4 fruit fly cellular contexts compared by ENCODE assay signal in genomic region chr3L:9422636-9423419, dm6.
TF ChIP-seq lines count a peak whose summit lies in the region.

Gene aay (plus strand): TSS chr3L:9423253.

TF ChIP-seq in whole organism, adult, 20 proteins besides CTCF, POLR2A, EP300 and RAD21 (continued from another document):
- peak; percentile 99 for TF ChIP-seq CG12768 (GFP tag; optimal IDR thresholded peaks at IDR 0.05; lab: Kevin White, UChicago)
- peak; percentile 99 for TF ChIP-seq CG7101 (tag; optimal IDR thresholded peaks at IDR 0.05; lab: Kevin White, UChicago)

TF ChIP-seq in whole organism, embryonic, 481 proteins besides CTCF, POLR2A, EP300 and RAD21 (continued from another document and continues in another):
- TF ChIP-seq Elba2 (GFP tag; optimal IDR thresholded peaks at IDR 0.05; lab: Kevin White, UChicago) = peak; percentile 93
- peak; percentile 96 for TF ChIP-seq sens-2 (GFP tag; IDR thresholded peaks at IDR 0.05; lab: Robert Waterston, UW)
- TF ChIP-seq schlank (tag; optimal IDR thresholded peaks at IDR 0.05; lab: Kevin White, UChicago) = peak; percentile 93
- TF ChIP-seq CG16813 (GFP tag; IDR thresholded peaks at IDR 0.05; lab: Robert Waterston, UW; ENCODE audit: partially characterized antibody) = no peak
- peak; percentile 99 for TF ChIP-seq CG17359 (tag; optimal IDR thresholded peaks at IDR 0.05; lab: Kevin White, UChicago)
- TF ChIP-seq Poxn (GFP tag; IDR thresholded peaks at IDR 0.05; lab: Robert Waterston, UW) = peak; percentile 90
- peak; percentile 94 for TF ChIP-seq MBD-R2 (GFP tag; IDR thresholded peaks at IDR 0.05; lab: Robert Waterston, UW)
- peak; percentile 92 for TF ChIP-seq ssp (GFP tag; IDR thresholded peaks at IDR 0.05; lab: Robert Waterston, UW)
- TF ChIP-seq bowl (GFP tag; IDR thresholded peaks at IDR 0.05; lab: Robert Waterston, UW) = peak; percentile 96
- TF ChIP-seq zfh2 (GFP tag; optimal IDR thresholded peaks at IDR 0.05; lab: Kevin White, UChicago) = peak; percentile 96
- TF ChIP-seq pum (GFP tag; optimal IDR thresholded peaks at IDR 0.05; lab: Kevin White, UChicago) = peak; percentile 96
- peak; percentile 94 for TF ChIP-seq CG31224 (GFP tag; IDR thresholded peaks at IDR 0.05; lab: Robert Waterston, UW)
- TF ChIP-seq CG18476 (GFP tag; optimal IDR thresholded peaks at IDR 0.05; lab: Kevin White, UChicago) = peak; percentile 99
- peak; percentile 98 for TF ChIP-seq fd102C (GFP tag; optimal IDR thresholded peaks at IDR 0.05; lab: Kevin White, UChicago)
- peak; percentile 96 for TF ChIP-seq jumu (GFP tag; optimal IDR thresholded peaks at IDR 0.05; lab: Kevin White, UChicago)
- TF ChIP-seq CG2889 (GFP tag; IDR thresholded peaks at IDR 0.05; lab: Robert Waterston, UW) = peak; percentile 97
- peak; percentile 97 for TF ChIP-seq tx (GFP tag; optimal IDR thresholded peaks at IDR 0.05; lab: Kevin White, UChicago)
- TF ChIP-seq CG11504 (tag; optimal IDR thresholded peaks at IDR 0.05; lab: Kevin White, UChicago) = peak; percentile 98
- TF ChIP-seq Myb (GFP tag; optimal IDR thresholded peaks at IDR 0.05; lab: Kevin White, UChicago) = peak; percentile 86
- TF ChIP-seq chif (GFP tag; optimal IDR thresholded peaks at IDR 0.05; lab: Kevin White, UChicago) = peak; percentile 97 to 99
- peak; percentile 95 for TF ChIP-seq sima (GFP tag; optimal IDR thresholded peaks at IDR 0.05; lab: Kevin White, UChicago)
- peak; percentile 96 for TF ChIP-seq fu2 (GFP tag; optimal IDR thresholded peaks at IDR 0.05; lab: Kevin White, UChicago)
- peak; percentile 97 for TF ChIP-seq B-H1 (GFP tag; IDR thresholded peaks at IDR 0.05; lab: Robert Waterston, UW)
- TF ChIP-seq NFAT (GFP tag; IDR thresholded peaks at IDR 0.05; lab: Robert Waterston, UW) = peak; percentile 92
- peak; percentile 100 for TF ChIP-seq CG9727 (GFP tag; optimal IDR thresholded peaks at IDR 0.05; lab: Kevin White, UChicago)
- peak; percentile 89 for TF ChIP-seq CG30020 (tag; optimal IDR thresholded peaks at IDR 0.05; lab: Kevin White, UChicago)
- peak; percentile 97 for TF ChIP-seq CG34376 (GFP tag; optimal IDR thresholded peaks at IDR 0.05; lab: Kevin White, UChicago)
- TF ChIP-seq gt (GFP tag; IDR thresholded peaks at IDR 0.05; lab: Robert Waterston, UW) = peak; percentile 96
- peak; percentile 90 for TF ChIP-seq CG43689 (GFP tag; IDR thresholded peaks at IDR 0.05; lab: Robert Waterston, UW)
- TF ChIP-seq phol (tag; optimal IDR thresholded peaks at IDR 0.05; lab: Kevin White, UChicago) = peak; percentile 99
- peak; percentile 97 for TF ChIP-seq H15 (GFP tag; IDR thresholded peaks at IDR 0.05; lab: Robert Waterston, UW)
- TF ChIP-seq sr (GFP tag; IDR thresholded peaks at IDR 0.05; lab: Robert Waterston, UW) = peak; percentile 94
- peak; percentile 99 for TF ChIP-seq dmrt11E (tag; optimal IDR thresholded peaks at IDR 0.05; lab: Kevin White, UChicago)
- peak; percentile 97 for TF ChIP-seq CG6683 (GFP tag; optimal IDR thresholded peaks at IDR 0.05; lab: Kevin White, UChicago)
- peak; percentile 97 for TF ChIP-seq ken (GFP tag; IDR thresholded peaks at IDR 0.05; lab: Robert Waterston, UW)
- no peak for TF ChIP-seq CG6791 (GFP tag; IDR thresholded peaks at IDR 0.05; lab: Robert Waterston, UW; ENCODE audit: partially characterized antibody)
- TF ChIP-seq pfk (GFP tag; optimal IDR thresholded peaks at IDR 0.05; lab: Kevin White, UChicago) = peak; percentile 50
- TF ChIP-seq ci (GFP tag; IDR thresholded peaks at IDR 0.05; lab: Robert Waterston, UW) = peak; percentile 99
- peak; percentile 98 for TF ChIP-seq Dad (GFP tag; optimal IDR thresholded peaks at IDR 0.05; lab: Kevin White, UChicago)
- peak; percentile 51 for TF ChIP-seq CG9797 (GFP tag; optimal IDR thresholded peaks at IDR 0.05; lab: Kevin White, UChicago)
- TF ChIP-seq cato (GFP tag; optimal IDR thresholded peaks at IDR 0.05; lab: Kevin White, UChicago; ENCODE audit: borderline replicate concordance) = peak; percentile 97
- TF ChIP-seq CG31441 (GFP tag; IDR thresholded peaks at IDR 0.05; lab: Robert Waterston, UW) = peak; percentile 99
- peak; percentile 98 for TF ChIP-seq HHEX (GFP tag; optimal IDR thresholded peaks at IDR 0.05; lab: Kevin White, UChicago)

TF ChIP-seq in whole organism, prepupa, 60 proteins besides CTCF, POLR2A, EP300 and RAD21 (continued from another document):
- TF ChIP-seq Ets21C (GFP tag; optimal IDR thresholded peaks at IDR 0.05; lab: Kevin White, UChicago) = peak; percentile 97
- TF ChIP-seq Eip78C (GFP tag; lab: Kevin White, UChicago) = peak; percentile 100
- TF ChIP-seq CG6854 (GFP tag; optimal IDR thresholded peaks at IDR 0.05; lab: Kevin White, UChicago) = peak; percentile 99
- TF ChIP-seq CG15336 (GFP tag; IDR thresholded peaks at IDR 0.05; lab: Robert Waterston, UW) = peak; percentile 99
- peak; percentile 97 for TF ChIP-seq fd85E (GFP tag; optimal IDR thresholded peaks at IDR 0.05; lab: Kevin White, UChicago)
- TF ChIP-seq CG31627 (GFP tag; optimal IDR thresholded peaks at IDR 0.05; lab: Kevin White, UChicago) = peak; percentile 99
- peak; percentile 98 for TF ChIP-seq CG10669 (GFP tag; optimal IDR thresholded peaks at IDR 0.05; lab: Kevin White, UChicago)
- TF ChIP-seq Eip75B (GFP tag; optimal IDR thresholded peaks at IDR 0.05; lab: Kevin White, UChicago) = peak; percentile 99
- TF ChIP-seq Hr39 (GFP tag; optimal IDR thresholded peaks at IDR 0.05; lab: Kevin White, UChicago) = peak; percentile 99
- peak; percentile 99 for TF ChIP-seq Sox14 (GFP tag; optimal IDR thresholded peaks at IDR 0.05; lab: Kevin White, UChicago)
- peak; percentile 98 for TF ChIP-seq CG8319 (GFP tag; optimal IDR thresholded peaks at IDR 0.05; lab: Kevin White, UChicago)
- TF ChIP-seq fkh (GFP tag; optimal IDR thresholded peaks at IDR 0.05; lab: Kevin White, UChicago) = peak; percentile 92
- TF ChIP-seq CG11294 (GFP tag; IDR thresholded peaks at IDR 0.05; lab: Robert Waterston, UW) = peak; percentile 97
- TF ChIP-seq Gug (GFP tag; IDR thresholded peaks at IDR 0.05; lab: Robert Waterston, UW) = peak; percentile 98
- peak; percentile 100 for TF ChIP-seq CG34406 (GFP tag; optimal IDR thresholded peaks at IDR 0.05; lab: Kevin White, UChicago)
- TF ChIP-seq Blimp-1 (GFP tag; optimal IDR thresholded peaks at IDR 0.05; lab: Kevin White, UChicago) = peak; percentile 96
- peak; percentile 99 for TF ChIP-seq Eip93F (GFP tag; optimal IDR thresholded peaks at IDR 0.05; lab: Kevin White, UChicago)
- peak; percentile 99 for TF ChIP-seq pdm3 (GFP tag; optimal IDR thresholded peaks at IDR 0.05; lab: Kevin White, UChicago)
- peak; percentile 99 for TF ChIP-seq Smox (GFP tag; optimal IDR thresholded peaks at IDR 0.05; lab: Kevin White, UChicago)
- TF ChIP-seq CG6792 (GFP tag; optimal IDR thresholded peaks at IDR 0.05; lab: Kevin White, UChicago) = peak; percentile 99
- TF ChIP-seq CG1621 (tag; optimal IDR thresholded peaks at IDR 0.05; lab: Kevin White, UChicago) = peak; percentile 97
- TF ChIP-seq spab (GFP tag; optimal IDR thresholded peaks at IDR 0.05; lab: Kevin White, UChicago) = peak; percentile 95
- peak; percentile 98 for TF ChIP-seq achi (GFP tag; optimal IDR thresholded peaks at IDR 0.05; lab: Kevin White, UChicago)
- peak; percentile 98 for TF ChIP-seq CG11902 (GFP tag; optimal IDR thresholded peaks at IDR 0.05; lab: Kevin White, UChicago)
- TF ChIP-seq eg (GFP tag; IDR thresholded peaks at IDR 0.05; lab: Robert Waterston, UW) = peak; percentile 98
- TF ChIP-seq lz (GFP tag; optimal IDR thresholded peaks at IDR 0.05; lab: Kevin White, UChicago) = peak; percentile 99
- TF ChIP-seq CG4318 (GFP tag; optimal IDR thresholded peaks at IDR 0.05; lab: Kevin White, UChicago) = peak; percentile 94
- TF ChIP-seq CG9139 (GFP tag; optimal IDR thresholded peaks at IDR 0.05; lab: Kevin White, UChicago) = peak; percentile 92
- TF ChIP-seq Sox102F (GFP tag; optimal IDR thresholded peaks at IDR 0.05; lab: Kevin White, UChicago) = peak; percentile 100
- peak; percentile 95 to 98 for TF ChIP-seq ss (GFP tag; optimal IDR thresholded peaks at IDR 0.05; lab: Kevin White, UChicago)
- peak; percentile 99 for TF ChIP-seq Met (GFP tag; optimal IDR thresholded peaks at IDR 0.05; lab: Kevin White, UChicago)
- TF ChIP-seq dsx (GFP tag; optimal IDR thresholded peaks at IDR 0.05; lab: Kevin White, UChicago; ENCODE audit: poor library complexity, severe bottlenecking) = peak; percentile 97
- peak; percentile 98 for TF ChIP-seq Ets96B (tag; optimal IDR thresholded peaks at IDR 0.05; lab: Kevin White, UChicago)
- peak; percentile 100 for TF ChIP-seq esn (GFP tag; optimal IDR thresholded peaks at IDR 0.05; lab: Kevin White, UChicago)
- peak; percentile 99 for TF ChIP-seq CG32006 (GFP tag; optimal IDR thresholded peaks at IDR 0.05; lab: Kevin White, UChicago)
- peak; percentile 99 for TF ChIP-seq cyc (GFP tag; optimal IDR thresholded peaks at IDR 0.05; lab: Kevin White, UChicago)
- peak; percentile 99 for TF ChIP-seq acj6 (GFP tag; optimal IDR thresholded peaks at IDR 0.05; lab: Kevin White, UChicago)
- peak; percentile 97 for TF ChIP-seq Lpt (GFP tag; optimal IDR thresholded peaks at IDR 0.05; lab: Kevin White, UChicago)
- peak; percentile 95 for TF ChIP-seq fd59A (GFP tag; optimal IDR thresholded peaks at IDR 0.05; lab: Kevin White, UChicago)
- peak; percentile 99 for TF ChIP-seq CG10631 (GFP tag; optimal IDR thresholded peaks at IDR 0.05; lab: Kevin White, UChicago)
- TF ChIP-seq CG7368 (GFP tag; optimal IDR thresholded peaks at IDR 0.05; lab: Kevin White, UChicago) = peak; percentile 99

TF ChIP-seq in whole organism, wandering third instar larva, 38 proteins besides CTCF, POLR2A, EP300 and RAD21 (continued from another document):
- TF ChIP-seq CG32264 (GFP tag; optimal IDR thresholded peaks at IDR 0.05; lab: Kevin White, UChicago) (peak; percentile 98), foxo (GFP tag; optimal IDR thresholded peaks at IDR 0.05; lab: Kevin White, UChicago) (peak; percentile 94 to 99), Hnf4 (GFP tag; optimal IDR thresholded peaks at IDR 0.05; lab: Kevin White, UChicago) (peak; percentile 96), sv (GFP tag; optimal IDR thresholded peaks at IDR 0.05; lab: Kevin White, UChicago) (peak; percentile 98), Dfd (GFP tag; optimal IDR thresholded peaks at IDR 0.05; lab: Kevin White, UChicago) (peak; percentile 94), brk (GFP tag; optimal IDR thresholded peaks at IDR 0.05; lab: Kevin White, UChicago) (peak; percentile 95), tai (GFP tag; optimal IDR thresholded peaks at IDR 0.05; lab: Kevin White, UChicago) (peak; percentile 92), fru (GFP tag; optimal IDR thresholded peaks at IDR 0.05; lab: Kevin White, UChicago) (peak; percentile 99), Hr83 (GFP tag; optimal IDR thresholded peaks at IDR 0.05; lab: Kevin White, UChicago; ENCODE audit: poor library complexity, severe bottlenecking) (no peak), lola (GFP tag; optimal IDR thresholded peaks at IDR 0.05; lab: Kevin White, UChicago) (no peak), Dif (GFP tag; optimal IDR thresholded peaks at IDR 0.05; lab: Kevin White, UChicago; ENCODE audit: partially characterized antibody) (no peak), usp (GFP tag; optimal IDR thresholded peaks at IDR 0.05; lab: Kevin White, UChicago) (no peak), Jra (GFP tag; optimal IDR thresholded peaks at IDR 0.05; lab: Kevin White, UChicago) (peak; percentile 97), Mio (GFP tag; optimal IDR thresholded peaks at IDR 0.05; lab: Kevin White, UChicago) (peak; percentile 76), CrebA (GFP tag; optimal IDR thresholded peaks at IDR 0.05; lab: Kevin White, UChicago; ENCODE audit: borderline replicate concordance) (no peak), Sp1 (GFP tag; optimal IDR thresholded peaks at IDR 0.05; lab: Kevin White, UChicago) (peak; percentile 98)
